Fruit fly (Drosophila melanogaster) whole organism, embryonic: ENCODE data around the gene CG13002.

Source experiments
- CG12299 ChIP-seq: fragments of 200-800 bp; sonication (Bioruptor generic); optimal IDR thresholded peaks from 2 replicates; lab custom pipeline; 2018; ENCODE audit warnings: missing biosample characterization, mild to moderate bottlenecking, missing genetic modification characterization
- CG14710 ChIP-seq: fragments of 200-800 bp; sonication (Bioruptor generic); optimal IDR thresholded peaks from 3 replicates; lab custom pipeline; 2019; ENCODE audit warnings: missing biosample characterization, mild to moderate bottlenecking, missing genetic modification characterization, moderate library complexity
- CG30020 ChIP-seq: fragments of 200-800 bp; optimal IDR thresholded peaks from 2 replicates; lab custom pipeline; 2019; ENCODE audit warnings: missing biosample characterization, mild to moderate bottlenecking, missing genetic modification characterization, moderate library complexity
- CG30431 ChIP-seq: fragments of 200-800 bp; sonication (Bioruptor generic); optimal IDR thresholded peaks from 2 replicates; lab custom pipeline; 2017; ENCODE audit warnings: missing biosample characterization, missing genetic modification characterization
- CG3065 ChIP-seq: fragments of 200-800 bp; sonication (Bioruptor generic); optimal IDR thresholded peaks from 2 replicates; lab custom pipeline; 2016; ENCODE audit warnings: missing biosample characterization, missing genetic modification characterization
- CG34422 ChIP-seq: fragments of 200-800 bp; sonication (Bioruptor generic); IDR thresholded peaks from 3 replicates; pipeline ENCODE4 v1.3.6; 2022; ENCODE audit warnings: missing biosample characterization, missing genetic modification characterization
- CG8478 ChIP-seq: fragments of >200 bp; optimal IDR thresholded peaks from 2 replicates; lab custom pipeline; 2018
- CG8944 ChIP-seq: fragments of 200-800 bp; sonication (Bioruptor generic); optimal IDR thresholded peaks from 3 replicates; lab custom pipeline; 2016; ENCODE audit warnings: missing biosample characterization, missing genetic modification characterization
- MTF-1 ChIP-seq: fragments of 200-800 bp; sonication (Bioruptor generic); optimal IDR thresholded peaks from 2 replicates; lab custom pipeline; 2018; ENCODE audit warnings: missing biosample characterization, mild to moderate bottlenecking, missing genetic modification characterization, borderline replicate concordance
- Oli ChIP-seq: fragments of 200-800 bp; sonication (Bioruptor generic); optimal IDR thresholded peaks from 2 replicates; lab custom pipeline; 2018; ENCODE audit warnings: missing biosample characterization, mild to moderate bottlenecking, missing genetic modification characterization, moderate library complexity
- Rfx ChIP-seq: fragments of 200-800 bp; sonication (Bioruptor generic); IDR thresholded peaks from 2 replicates; pipeline ENCODE4 v1.3.6; 2022; ENCODE audit warnings: missing biosample characterization, missing genetic modification characterization
- disco-r ChIP-seq: fragments of 200-800 bp; sonication (Bioruptor generic); optimal IDR thresholded peaks from 2 replicates; lab custom pipeline; 2016; ENCODE audit warnings: missing biosample characterization, missing genetic modification characterization

- TF ChIP-seq CG14710: no peak
- no peak for TF ChIP-seq CG8944
- peak; percentile 38 for TF ChIP-seq Oli (tag; lab: Kevin White, UChicago)
- no peak for TF ChIP-seq Rfx (GFP tag; lab: Robert Waterston, UW)
- no peak for TF ChIP-seq CG30020
- TF ChIP-seq CG12299 (tag; lab: Kevin White, UChicago): no peak
- no peak for TF ChIP-seq CG30431 (GFP tag; lab: Kevin White, UChicago)
- TF ChIP-seq CG8478 (lab: Kevin White, UChicago): no peak
- no peak for TF ChIP-seq CG34422 (GFP tag; lab: Robert Waterston, UW)
- TF ChIP-seq MTF-1 (GFP tag; lab: Kevin White, UChicago): no peak
- no peak for TF ChIP-seq CG3065
- TF ChIP-seq disco-r (GFP tag; lab: Kevin White, UChicago): no peak
Observed at dm6 chrX:16873053-16873452, 16.6 kb upstream of the CG13002 start.
